Worm (Caenorhabditis elegans): ENCODE measurements around the gene Y56A3A.6.

Y56A3A.6 gene

ce11 chrIII:11920187-11920785 lies 41.7 kb upstream of the Y56A3A.6 start, which contains the start of the genes ccf-1 and trap-4 (continued):
- TF ChIP-seq efl-3 (GFP tag; optimal IDR thresholded peaks at IDR 0.05) (no peak), nhr-20 (tag; optimal IDR thresholded peaks at IDR 0.05) (peak; percentile 46), egl-27 (tag; optimal IDR thresholded peaks at IDR 0.05) (no peak), mab-9 (GFP tag; IDR thresholded peaks at IDR 0.05) (no peak), alr-1 (tag; optimal IDR thresholded peaks at IDR 0.05; ENCODE audit: borderline replicate concordance) (no peak), lin-14 (GFP tag; optimal IDR thresholded peaks at IDR 0.05) (no peak), egl-13 (tag; optimal IDR thresholded peaks at IDR 0.05) (no peak), nhr-71 (tag; optimal IDR thresholded peaks at IDR 0.05) (peak; percentile 58), lin-15B (tag; optimal IDR thresholded peaks at IDR 0.05) (peak; percentile 16), lir-3 (tag; optimal IDR thresholded peaks at IDR 0.05; ENCODE audit: poor library complexity) (no peak), fos-1 (tag; optimal IDR thresholded peaks at IDR 0.05) (no peak), ceh-82 (tag; optimal IDR thresholded peaks at IDR 0.05) (peak in 2 of 3 experiments; percentile 22 to 58), unc-30 (tag; optimal IDR thresholded peaks at IDR 0.05) (no peak), fkh-10 (GFP tag; optimal IDR thresholded peaks at IDR 0.05) (no peak), hpl-2 (GFP tag; optimal IDR thresholded peaks at IDR 0.05) (no peak), nhr-85 (tag) (peak; percentile 67), lin-35 (GFP tag; optimal IDR thresholded peaks at IDR 0.05) (peak; percentile 67 to 84), nhr-12 (tag; optimal IDR thresholded peaks at IDR 0.05) (no peak), nhr-77 (tag; optimal IDR thresholded peaks at IDR 0.05) (peak; percentile 42), hlh-17 (GFP tag; optimal IDR thresholded peaks at IDR 0.05; ENCODE audit: borderline replicate concordance) (no peak), irx-1 (tag; optimal IDR thresholded peaks at IDR 0.05) (no peak), aly-2 (tag; optimal IDR thresholded peaks at IDR 0.05) (peak; percentile 7), nhr-237 (tag; optimal IDR thresholded peaks at IDR 0.05) (no peak), ceh-90 (tag; optimal IDR thresholded peaks at IDR 0.05) (no peak), lsy-2 (tag; optimal IDR thresholded peaks at IDR 0.05) (peak; percentile 61 to 84), mef-2 (tag; optimal IDR thresholded peaks at IDR 0.05) (no peak), grh-1 (GFP tag; IDR thresholded peaks at IDR 0.05) (no peak), unc-86 (tag; optimal IDR thresholded peaks at IDR 0.05) (no peak), ces-1 (GFP tag; optimal IDR thresholded peaks at IDR 0.05) (no peak), ztf-4 (tag; optimal IDR thresholded peaks at IDR 0.05) (peak; percentile 20), unc-62 (GFP tag; optimal IDR thresholded peaks at IDR 0.05) (no peak), dpl-1 (GFP tag; optimal IDR thresholded peaks at IDR 0.05) (peak; percentile 51 to 72 (median 65)), ceh-8 (GFP tag; optimal IDR thresholded peaks at IDR 0.05) (no peak), ceh-63 (GFP tag; optimal IDR thresholded peaks at IDR 0.05) (no peak), nhr-90 (tag; optimal IDR thresholded peaks at IDR 0.05; ENCODE audit: poor library complexity) (peak; percentile 20), dsc-1 (tag; optimal IDR thresholded peaks at IDR 0.05) (peak; percentile 35), aha-1 (tag; optimal IDR thresholded peaks at IDR 0.05) (no peak), pqm-1 (tag; optimal IDR thresholded peaks at IDR 0.05) (no peak), fkh-8 (tag; optimal IDR thresholded peaks at IDR 0.05) (peak; percentile 7), mep-1 (tag; optimal IDR thresholded peaks at IDR 0.05) (peak; percentile 75), efl-1 (optimal IDR thresholded peaks at IDR 0.05) (peak; percentile 67 to 76), efl-1 (GFP tag; optimal IDR thresholded peaks at IDR 0.05 in 1 of 2) (peak; percentile 62 to 94), ceh-88 (GFP tag; IDR thresholded peaks at IDR 0.05) (no peak), Y116A8C.19 (tag; optimal IDR thresholded peaks at IDR 0.05; ENCODE audit: borderline replicate concordance) (no peak), snpc-4 (tag; optimal IDR thresholded peaks at IDR 0.05) (peak; percentile 25), sup-37 (GFP tag; optimal IDR thresholded peaks at IDR 0.05) (no peak), unc-130 (tag; optimal IDR thresholded peaks at IDR 0.05) (peak; percentile 13), mdl-1 (tag; optimal IDR thresholded peaks at IDR 0.05) (no peak), F16B12.6 (tag; optimal IDR thresholded peaks at IDR 0.05) (peak; percentile 49), xbp-1 (tag; optimal IDR thresholded peaks at IDR 0.05) (peak; percentile 40), blmp-1 (tag; optimal IDR thresholded peaks at IDR 0.05) (peak; percentile 66), C16A3.4 (tag; optimal IDR thresholded peaks at IDR 0.05) (peak; percentile 48), sptf-1 (tag; optimal IDR thresholded peaks at IDR 0.05) (no peak)

Measured in whole organism, L1 larva.